Worm (Caenorhabditis elegans): ENCODE data around the gene srsx-19.

DNA sequence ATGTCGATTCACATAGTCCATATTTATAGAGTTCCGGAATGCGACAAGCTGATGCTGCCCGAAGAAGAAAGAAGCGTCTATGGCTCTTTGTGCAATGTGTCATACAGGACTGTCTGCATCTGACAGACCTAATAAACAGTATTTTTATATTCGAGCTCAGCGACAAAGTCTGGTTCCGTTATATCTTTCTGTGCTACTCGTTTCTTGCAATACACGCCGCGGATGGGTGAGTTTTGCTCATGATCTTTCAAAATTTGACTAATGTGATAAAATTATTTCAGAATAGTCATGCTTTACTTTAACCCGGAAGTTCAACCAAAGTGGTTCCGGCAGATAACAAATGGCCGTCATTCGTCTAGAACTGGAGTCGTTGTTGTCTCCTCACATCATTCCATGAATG lies 23.8 kb upstream of the srsx-19 start:
- TF ChIP-seq cebp-1 (GFP tag; IDR thresholded peaks at IDR 0.05) (no peak), cebp-1 (tag; optimal IDR thresholded peaks at IDR 0.05) (no peak), hsf-1 (GFP tag; IDR thresholded peaks at IDR 0.05) (no peak), dpl-1 (GFP tag; optimal IDR thresholded peaks at IDR 0.05) (no peak), unc-130 (GFP tag; optimal IDR thresholded peaks at IDR 0.05) (no peak), snpc-3.4 (tag; optimal IDR thresholded peaks at IDR 0.05) (no peak), fkh-3 (tag; optimal IDR thresholded peaks at IDR 0.05) (no peak)
